3 fruit fly cellular contexts compared by ENCODE assay signal in genomic region chrX:8730306-8730705, dm6.
TF ChIP-seq lines count a peak whose summit lies in the region.

No protein-coding gene starts in this region.

TF ChIP-seq in whole organism, embryonic, 481 proteins besides CTCF, POLR2A, EP300 and RAD21 (continued from another document and continues in another):
- TF ChIP-seq grau (tag; optimal IDR thresholded peaks at IDR 0.05; lab: Kevin White, UChicago) (peak; percentile 31), Hand (GFP tag; optimal IDR thresholded peaks at IDR 0.05; lab: Kevin White, UChicago) (no peak), dmrt11E (tag; optimal IDR thresholded peaks at IDR 0.05; lab: Kevin White, UChicago) (peak; percentile 24), CG8765 (GFP tag; IDR thresholded peaks at IDR 0.05; lab: Robert Waterston, UW) (0 out of 2 replicates have a peak, but pooled peaks have one; percentile 14), Hmr (GFP tag; optimal IDR thresholded peaks at IDR 0.05; lab: Kevin White, UChicago) (peak; percentile 21), HLH3B (GFP tag; IDR thresholded peaks at IDR 0.05; lab: Robert Waterston, UW) (0 out of 2 replicates have a peak, but pooled peaks have one; percentile 22), Pdp1 (GFP tag; optimal IDR thresholded peaks at IDR 0.05; lab: Kevin White, UChicago) (peak in 1 of 2 experiments; percentile 4), H15 (GFP tag; IDR thresholded peaks at IDR 0.05; lab: Robert Waterston, UW) (no peak), CG6813 (GFP tag; optimal IDR thresholded peaks at IDR 0.05; lab: Kevin White, UChicago) (peak; percentile 5), Spps (tag; optimal IDR thresholded peaks at IDR 0.05; lab: Kevin White, UChicago) (no peak), CG2120 (GFP tag; optimal IDR thresholded peaks at IDR 0.05; lab: Kevin White, UChicago) (peak; percentile 21), CG10147 (GFP tag; optimal IDR thresholded peaks at IDR 0.05; lab: Kevin White, UChicago) (peak; percentile 13), Xrp1 (GFP tag; IDR thresholded peaks at IDR 0.05; lab: Robert Waterston, UW) (peak; percentile 23; the same call in 1 of the 2 replicates), mam (GFP tag; optimal IDR thresholded peaks at IDR 0.05; lab: Kevin White, UChicago) (peak; percentile 23), Ptx1 (GFP tag; IDR thresholded peaks at IDR 0.05; lab: Robert Waterston, UW) (peak; percentile 31; the same call in 1 of the 2 replicates), Dfd (GFP tag; optimal IDR thresholded peaks at IDR 0.05; lab: Kevin White, UChicago) (no peak), pan (optimal IDR thresholded peaks at IDR 0.05; lab: Kevin White, UChicago) (no peak), pan (GFP tag; optimal IDR thresholded peaks at IDR 0.05 in 1 of 2, IDR thresholded peaks at IDR 0.05 in 1 of 2) (no peak), Jarid2 (GFP tag; optimal IDR thresholded peaks at IDR 0.05; lab: Kevin White, UChicago) (peak; percentile 11), tx (GFP tag; optimal IDR thresholded peaks at IDR 0.05; lab: Kevin White, UChicago) (no peak), CG30403 (GFP tag; optimal IDR thresholded peaks at IDR 0.05; lab: Kevin White, UChicago) (peak; percentile 0), Camta (GFP tag; optimal IDR thresholded peaks at IDR 0.05; lab: Kevin White, UChicago) (no peak), CG7839 (tag; optimal IDR thresholded peaks at IDR 0.05; lab: Kevin White, UChicago) (peak; percentile 32), prd (optimal IDR thresholded peaks at IDR 0.05; lab: Kevin White, UChicago) (no peak), prd (GFP tag; IDR thresholded peaks at IDR 0.05; lab: Robert Waterston, UW) (peak; percentile 41; the same call in 2 of the 3 replicates), CG13287 (GFP tag; IDR thresholded peaks at IDR 0.05; lab: Robert Waterston, UW; ENCODE audit: partially characterized antibody) (no peak), fd96Cb (tag; optimal IDR thresholded peaks at IDR 0.05; lab: Kevin White, UChicago) (peak; percentile 8), dpn (GFP tag; optimal IDR thresholded peaks at IDR 0.05; lab: Kevin White, UChicago) (peak in 1 of 2 experiments; percentile 12), CG4404 (GFP tag; IDR thresholded peaks at IDR 0.05; lab: Robert Waterston, UW) (peak; percentile 25; the same call in 1 of the 2 replicates), cwo (GFP tag; optimal IDR thresholded peaks at IDR 0.05; lab: Kevin White, UChicago) (no peak), CG10209 (GFP tag; optimal IDR thresholded peaks at IDR 0.05; lab: Kevin White, UChicago) (peak; percentile 3), onecut (GFP tag; IDR thresholded peaks at IDR 0.05; lab: Robert Waterston, UW) (no peak), zen (tag; optimal IDR thresholded peaks at IDR 0.05; lab: Kevin White, UChicago) (no peak), CG6683 (GFP tag; optimal IDR thresholded peaks at IDR 0.05; lab: Kevin White, UChicago) (no peak), zf30C (GFP tag; optimal IDR thresholded peaks at IDR 0.05; lab: Kevin White, UChicago) (peak; percentile 1), CG8478 (optimal IDR thresholded peaks at IDR 0.05; lab: Kevin White, UChicago) (no peak), CG15696 (tag; optimal IDR thresholded peaks at IDR 0.05; lab: Kevin White, UChicago) (peak; percentile 14), phol (tag; optimal IDR thresholded peaks at IDR 0.05; lab: Kevin White, UChicago) (peak; percentile 4), CG2678 (tag; optimal IDR thresholded peaks at IDR 0.05; lab: Kevin White, UChicago) (peak; percentile 52), ci (GFP tag; IDR thresholded peaks at IDR 0.05; lab: Robert Waterston, UW) (peak; percentile 30; the same call in 1 of the 3 replicates), CG12769 (tag; optimal IDR thresholded peaks at IDR 0.05; lab: Kevin White, UChicago) (peak; percentile 36), CG6689 (GFP tag; IDR thresholded peaks at IDR 0.05; lab: Robert Waterston, UW) (0 out of 2 replicates have a peak, but pooled peaks have one; percentile 27), wor (GFP tag; IDR thresholded peaks at IDR 0.05; lab: Robert Waterston, UW) (no peak)

TF ChIP-seq in whole organism, prepupa, 60 proteins besides CTCF, POLR2A, EP300 and RAD21 (continued from another document):
- TF ChIP-seq vri (GFP tag; optimal IDR thresholded peaks at IDR 0.05; lab: Kevin White, UChicago) (peak; percentile 39), CG16779 (tag; optimal IDR thresholded peaks at IDR 0.05; lab: Kevin White, UChicago) (no peak), CG3032 (tag; optimal IDR thresholded peaks at IDR 0.05; lab: Kevin White, UChicago) (peak; percentile 56), CG4318 (GFP tag; optimal IDR thresholded peaks at IDR 0.05; lab: Kevin White, UChicago) (no peak), OdsH (GFP tag; optimal IDR thresholded peaks at IDR 0.05; lab: Kevin White, UChicago) (peak; percentile 39), CG11762 (GFP tag; optimal IDR thresholded peaks at IDR 0.05; lab: Kevin White, UChicago; ENCODE audit: insufficient read depth) (no peak), CG6276 (GFP tag; optimal IDR thresholded peaks at IDR 0.05; lab: Kevin White, UChicago) (no peak), Ets96B (tag; optimal IDR thresholded peaks at IDR 0.05; lab: Kevin White, UChicago) (peak; percentile 65), Lpt (GFP tag; optimal IDR thresholded peaks at IDR 0.05; lab: Kevin White, UChicago) (peak; percentile 2), Eip78C (GFP tag; lab: Kevin White, UChicago) (peak; percentile 84), Sox14 (GFP tag; optimal IDR thresholded peaks at IDR 0.05; lab: Kevin White, UChicago) (peak; percentile 55), Hr38 (GFP tag; optimal IDR thresholded peaks at IDR 0.05; lab: Kevin White, UChicago) (no peak), Hr4 (GFP tag; optimal IDR thresholded peaks at IDR 0.05; lab: Kevin White, UChicago) (peak; percentile 41), Sox102F (GFP tag; optimal IDR thresholded peaks at IDR 0.05; lab: Kevin White, UChicago) (peak; percentile 31), Ets21C (GFP tag; optimal IDR thresholded peaks at IDR 0.05; lab: Kevin White, UChicago) (peak; percentile 11), topi (GFP tag; optimal IDR thresholded peaks at IDR 0.05; lab: Kevin White, UChicago) (peak; percentile 58), ss (GFP tag; optimal IDR thresholded peaks at IDR 0.05; lab: Kevin White, UChicago) (peak; percentile 42 to 57), cyc (GFP tag; optimal IDR thresholded peaks at IDR 0.05; lab: Kevin White, UChicago) (peak; percentile 58), CG8632 (GFP tag; optimal IDR thresholded peaks at IDR 0.05; lab: Kevin White, UChicago) (no peak), spab (GFP tag; optimal IDR thresholded peaks at IDR 0.05; lab: Kevin White, UChicago) (peak; percentile 45), CG11294 (GFP tag; IDR thresholded peaks at IDR 0.05; lab: Robert Waterston, UW) (no peak), lz (GFP tag; optimal IDR thresholded peaks at IDR 0.05; lab: Kevin White, UChicago) (peak; percentile 56), CG31627 (GFP tag; optimal IDR thresholded peaks at IDR 0.05; lab: Kevin White, UChicago) (peak; percentile 57), net (GFP tag; optimal IDR thresholded peaks at IDR 0.05; lab: Kevin White, UChicago) (peak; percentile 0), esn (GFP tag; optimal IDR thresholded peaks at IDR 0.05; lab: Kevin White, UChicago) (peak; percentile 58), Eip75B (GFP tag; optimal IDR thresholded peaks at IDR 0.05; lab: Kevin White, UChicago) (peak; percentile 55), Sox15 (GFP tag; optimal IDR thresholded peaks at IDR 0.05; lab: Kevin White, UChicago) (no peak), Met (GFP tag; optimal IDR thresholded peaks at IDR 0.05; lab: Kevin White, UChicago) (peak; percentile 64), CG6792 (GFP tag; optimal IDR thresholded peaks at IDR 0.05; lab: Kevin White, UChicago) (peak; percentile 44), fd59A (GFP tag; optimal IDR thresholded peaks at IDR 0.05; lab: Kevin White, UChicago) (peak; percentile 45), CG8319 (GFP tag; optimal IDR thresholded peaks at IDR 0.05; lab: Kevin White, UChicago) (no peak), svp (GFP tag; lab: Kevin White, UChicago) (peak; percentile 52), CG11902 (GFP tag; optimal IDR thresholded peaks at IDR 0.05; lab: Kevin White, UChicago) (no peak), CG15336 (GFP tag; IDR thresholded peaks at IDR 0.05; lab: Robert Waterston, UW) (peak; percentile 23; the same call in 1 of the 2 replicates), CG6808 (GFP tag; optimal IDR thresholded peaks at IDR 0.05; lab: Kevin White, UChicago) (peak; percentile 66), CG7368 (GFP tag; optimal IDR thresholded peaks at IDR 0.05; lab: Kevin White, UChicago) (no peak), CG10669 (GFP tag; optimal IDR thresholded peaks at IDR 0.05; lab: Kevin White, UChicago) (peak; percentile 55)

TF ChIP-seq in whole organism, wandering third instar larva, 38 proteins besides CTCF, POLR2A, EP300 and RAD21 (continued from another document):
- no peak for TF ChIP-seq Rel (GFP tag; optimal IDR thresholded peaks at IDR 0.05; lab: Kevin White, UChicago)
- TF ChIP-seq Rel (tag; optimal IDR thresholded peaks at IDR 0.05; lab: Kevin White, UChicago) = peak; percentile 22
- TF ChIP-seq Myc (optimal IDR thresholded peaks at IDR 0.05; lab: Kevin White, UChicago) = no peak
- peak; percentile 39 for TF ChIP-seq CG9705 (GFP tag; optimal IDR thresholded peaks at IDR 0.05; lab: Kevin White, UChicago)
- peak; percentile 53 for TF ChIP-seq psq (GFP tag; optimal IDR thresholded peaks at IDR 0.05; lab: Kevin White, UChicago)
- peak; percentile 78 for TF ChIP-seq h (GFP tag; optimal IDR thresholded peaks at IDR 0.05; lab: Kevin White, UChicago)
- TF ChIP-seq brk (GFP tag; optimal IDR thresholded peaks at IDR 0.05; lab: Kevin White, UChicago) = peak; percentile 17
